Fruit fly (Drosophila melanogaster) whole organism, prepupa: ENCODE results near the gene CG14294.
A peak's percentile ranks its signal among the peaks of the same experiment; 100 is the strongest.

Source experiments
- Blimp-1 ChIP-seq: fragments of 200-800 bp; sonication (Bioruptor generic); optimal IDR thresholded peaks from 3 replicates; lab custom pipeline; 2017; ENCODE audit warnings: missing biosample characterization, missing genetic modification characterization, mild to moderate bottlenecking, moderate library complexity, missing genetic modification reagents
- CG10631 ChIP-seq: fragments of 200-800 bp; sonication (Bioruptor generic); optimal IDR thresholded peaks from 2 replicates; lab custom pipeline; 2016; ENCODE audit warnings: missing biosample characterization, missing genetic modification characterization
- CG10669 ChIP-seq: fragments of 200-800 bp; sonication (Bioruptor generic); optimal IDR thresholded peaks from 3 replicates; lab custom pipeline; 2018; ENCODE audit warnings: missing biosample characterization, mild to moderate bottlenecking, missing genetic modification characterization, moderate library complexity
- CG11762 ChIP-seq: fragments of 200-800 bp; sonication (Bioruptor generic); optimal IDR thresholded peaks from 3 replicates; lab custom pipeline; 2016; ENCODE audit warnings: missing biosample characterization, missing genetic modification characterization; ENCODE audit not compliant: insufficient read depth
- CG11902 ChIP-seq: fragments of 200-800 bp; sonication (Bioruptor generic); optimal IDR thresholded peaks from 3 replicates; lab custom pipeline; 2016; ENCODE audit warnings: missing biosample characterization, missing genetic modification characterization
- CG15336 ChIP-seq: fragments of 200-800 bp; sonication (Bioruptor generic); IDR thresholded peaks from 2 replicates; pipeline ENCODE4 v1.3.6; 2022; ENCODE audit warnings: missing biosample characterization, missing genetic modification characterization
- CG16779 ChIP-seq: fragments of 200-800 bp; sonication (Bioruptor generic); optimal IDR thresholded peaks from 3 replicates; lab custom pipeline; 2017; ENCODE audit warnings: missing biosample characterization, mild to moderate bottlenecking, missing genetic modification characterization
- CG3032 ChIP-seq: fragments of 200-800 bp; optimal IDR thresholded peaks from 2 replicates; lab custom pipeline; 2019; ENCODE audit warnings: missing biosample characterization, mild to moderate bottlenecking, missing genetic modification characterization, moderate library complexity
- CG31627 ChIP-seq: fragments of 200-800 bp; sonication (Bioruptor generic); optimal IDR thresholded peaks from 3 replicates; lab custom pipeline; 2016; ENCODE audit warnings: missing biosample characterization, missing genetic modification characterization
- CG32006 ChIP-seq: fragments of 200-800 bp; sonication (Bioruptor generic); optimal IDR thresholded peaks from 3 replicates; lab custom pipeline; 2017; ENCODE audit warnings: missing biosample characterization, mild to moderate bottlenecking, missing genetic modification characterization
- CG34406 ChIP-seq: fragments of 200-800 bp; sonication (Bioruptor generic); optimal IDR thresholded peaks from 3 replicates; lab custom pipeline; 2016; ENCODE audit warnings: missing biosample characterization, missing genetic modification characterization
- CG3919 ChIP-seq: fragments of 200-800 bp; sonication (Bioruptor generic); optimal IDR thresholded peaks from 3 replicates; lab custom pipeline; 2016; ENCODE audit warnings: missing biosample characterization, missing genetic modification characterization
- CG6276 ChIP-seq: fragments of 200-800 bp; sonication (Bioruptor generic); optimal IDR thresholded peaks from 2 replicates; lab custom pipeline; 2017; ENCODE audit warnings: missing biosample characterization, mild to moderate bottlenecking, missing genetic modification characterization
- CG6854 ChIP-seq: fragments of 200-800 bp; sonication (Bioruptor generic); optimal IDR thresholded peaks from 2 replicates; lab custom pipeline; 2017; ENCODE audit warnings: missing biosample characterization, mild to moderate bottlenecking, missing genetic modification characterization
- CG7368 ChIP-seq: fragments of 200-800 bp; sonication (Bioruptor generic); optimal IDR thresholded peaks from 3 replicates; lab custom pipeline; 2016; ENCODE audit warnings: missing biosample characterization, missing genetic modification characterization
- CG8119 ChIP-seq: fragments of 200-800 bp; sonication (Bioruptor generic); IDR thresholded peaks from 3 replicates; pipeline ENCODE4 v1.3.6; 2022; ENCODE audit warnings: missing biosample characterization, missing genetic modification characterization
- CG8319 ChIP-seq: fragments of 200-800 bp; sonication (Bioruptor generic); optimal IDR thresholded peaks from 3 replicates; lab custom pipeline; 2016; ENCODE audit warnings: missing biosample characterization, missing genetic modification characterization
- CG9139 ChIP-seq: fragments of 200-800 bp; sonication (Bioruptor generic); optimal IDR thresholded peaks from 3 replicates; lab custom pipeline; 2017; ENCODE audit warnings: missing biosample characterization, mild to moderate bottlenecking, missing genetic modification characterization
- Eip75B ChIP-seq: fragments of 200-800 bp; sonication (Bioruptor generic); optimal IDR thresholded peaks from 3 replicates; lab custom pipeline; 2016; ENCODE audit warnings: missing biosample characterization, missing genetic modification characterization
- Eip78C ChIP-seq: fragments of 200-800 bp; sonication (Bioruptor generic); peaks from one replicate; lab custom pipeline; 2016; ENCODE audit warnings: missing biosample characterization, missing genetic modification characterization
- Eip93F ChIP-seq: fragments of 200-800 bp; sonication (Bioruptor generic); optimal IDR thresholded peaks from 2 replicates; lab custom pipeline; 2016; ENCODE audit warnings: missing biosample characterization, mild to moderate bottlenecking, missing genetic modification characterization
- Ets21C ChIP-seq: fragments of 200-800 bp; sonication (Bioruptor generic); optimal IDR thresholded peaks from 3 replicates; lab custom pipeline; 2016; ENCODE audit warnings: missing biosample characterization, missing genetic modification characterization
- Gug ChIP-seq: fragments of 200-800 bp; sonication (Bioruptor generic); IDR thresholded peaks from 2 replicates; pipeline ENCODE4 v1.3.6; 2022; ENCODE audit warnings: missing biosample characterization, missing genetic modification characterization
- Hr38 ChIP-seq: sonication (Bioruptor generic); optimal IDR thresholded peaks from 2 replicates; lab custom pipeline; 2016; ENCODE audit warnings: missing biosample characterization, missing genetic modification characterization
- Hr39 ChIP-seq: fragments of 200-800 bp; sonication (Bioruptor generic); optimal IDR thresholded peaks from 2 replicates; lab custom pipeline; 2016; ENCODE audit warnings: missing biosample characterization, missing genetic modification characterization
- Hr4 ChIP-seq: fragments of 200-800 bp; sonication (Bioruptor generic); optimal IDR thresholded peaks from 3 replicates; lab custom pipeline; 2016; ENCODE audit warnings: missing biosample characterization, missing genetic modification characterization
- Lpt ChIP-seq: fragments of 200-800 bp; sonication (Bioruptor generic); optimal IDR thresholded peaks from 3 replicates; lab custom pipeline; 2016; ENCODE audit warnings: missing biosample characterization, missing genetic modification characterization
- OdsH ChIP-seq: fragments of 200-800 bp; sonication (Bioruptor generic); optimal IDR thresholded peaks from 3 replicates; lab custom pipeline; 2016; ENCODE audit warnings: missing biosample characterization, missing genetic modification characterization
- Smox ChIP-seq: fragments of 200-800 bp; sonication (Bioruptor generic); optimal IDR thresholded peaks from 3 replicates; lab custom pipeline; 2016; ENCODE audit warnings: missing biosample characterization, missing genetic modification characterization
- Sox102F ChIP-seq: fragments of 200-800 bp; sonication (Bioruptor generic); optimal IDR thresholded peaks from 2 replicates; lab custom pipeline; 2016; ENCODE audit warnings: missing biosample characterization, mild to moderate bottlenecking, missing genetic modification characterization
- Sox15 ChIP-seq: fragments of 200-800 bp; sonication (Bioruptor generic); optimal IDR thresholded peaks from 3 replicates; lab custom pipeline; 2016; ENCODE audit warnings: missing biosample characterization, missing genetic modification characterization
- acj6 ChIP-seq: fragments of 200-800 bp; sonication (Bioruptor generic); optimal IDR thresholded peaks from 3 replicates; lab custom pipeline; 2016; ENCODE audit warnings: missing biosample characterization, missing genetic modification characterization
- cyc ChIP-seq: fragments of 200-800 bp; sonication (Bioruptor generic); optimal IDR thresholded peaks from 3 replicates; lab custom pipeline; 2016; ENCODE audit warnings: missing biosample characterization, missing genetic modification characterization
- dac ChIP-seq: fragments of 200-800 bp; sonication (Bioruptor generic); optimal IDR thresholded peaks from 2 replicates; lab custom pipeline; 2017; ENCODE audit warnings: missing biosample characterization, mild to moderate bottlenecking, missing genetic modification characterization
- dsx ChIP-seq: fragments of 200-800 bp; optimal IDR thresholded peaks from 3 replicates; lab custom pipeline; 2019; ENCODE audit warnings: missing biosample characterization, mild to moderate bottlenecking, missing genetic modification characterization, moderate library complexity; ENCODE audit not compliant: poor library complexity, severe bottlenecking
- eg ChIP-seq: fragments of 200-800 bp; sonication (Bioruptor generic); IDR thresholded peaks from 3 replicates; pipeline ENCODE4 v1.3.6; 2022; ENCODE audit warnings: missing biosample characterization, missing genetic modification characterization
- fd59A ChIP-seq: fragments of 200-800 bp; sonication (Bioruptor generic); optimal IDR thresholded peaks from 2 replicates; lab custom pipeline; 2017; ENCODE audit warnings: missing biosample characterization, mild to moderate bottlenecking, missing genetic modification characterization, missing genetic modification reagents
- fd85E ChIP-seq: fragments of 200-800 bp; sonication (Bioruptor generic); optimal IDR thresholded peaks from 3 replicates; lab custom pipeline; 2016; ENCODE audit warnings: missing biosample characterization, missing genetic modification characterization
- fkh ChIP-seq: fragments of 200-800 bp; sonication (Bioruptor generic); optimal IDR thresholded peaks from 3 replicates; lab custom pipeline; 2017; ENCODE audit warnings: missing biosample characterization, mild to moderate bottlenecking, missing genetic modification characterization, moderate library complexity
- lz ChIP-seq: fragments of 200-800 bp; sonication (Bioruptor generic); optimal IDR thresholded peaks from 3 replicates; lab custom pipeline; 2016; ENCODE audit warnings: missing biosample characterization, missing genetic modification characterization
- net ChIP-seq: fragments of 200-800 bp; sonication (Bioruptor generic); optimal IDR thresholded peaks from 3 replicates; lab custom pipeline; 2016; ENCODE audit warnings: missing biosample characterization, missing genetic modification characterization
- pdm3 ChIP-seq: fragments of 200-800 bp; sonication (Bioruptor generic); optimal IDR thresholded peaks from 3 replicates; lab custom pipeline; 2016; ENCODE audit warnings: missing biosample characterization, missing genetic modification characterization
- salr ChIP-seq, 2 experiments: fragments of 200-800 bp; sonication (Bioruptor generic); optimal IDR thresholded peaks; 3 replicates each; lab custom pipeline; 2016 to 2018; ENCODE audit warnings: missing biosample characterization in 2 of 2, missing genetic modification characterization in 2 of 2, mild to moderate bottlenecking in 1 of 2
- spab ChIP-seq: fragments of 200-800 bp; sonication (Bioruptor generic); optimal IDR thresholded peaks from 2 replicates; lab custom pipeline; 2017; ENCODE audit warnings: missing biosample characterization, mild to moderate bottlenecking, missing genetic modification characterization, missing genetic modification reagents
- svp ChIP-seq: fragments of 200-800 bp; sonication (Bioruptor generic); peaks from one replicate; lab custom pipeline; 2016; ENCODE audit warnings: missing biosample characterization, missing genetic modification characterization
- topi ChIP-seq: fragments of 200-800 bp; sonication (Bioruptor generic); optimal IDR thresholded peaks from 3 replicates; lab custom pipeline; 2016; ENCODE audit warnings: missing biosample characterization, missing genetic modification characterization
- vri ChIP-seq: fragments of 200-800 bp; sonication (Bioruptor generic); optimal IDR thresholded peaks from 3 replicates; lab custom pipeline; 2016; ENCODE audit warnings: missing biosample characterization, mild to moderate bottlenecking, missing genetic modification characterization

CG14294 gene

DNA sequence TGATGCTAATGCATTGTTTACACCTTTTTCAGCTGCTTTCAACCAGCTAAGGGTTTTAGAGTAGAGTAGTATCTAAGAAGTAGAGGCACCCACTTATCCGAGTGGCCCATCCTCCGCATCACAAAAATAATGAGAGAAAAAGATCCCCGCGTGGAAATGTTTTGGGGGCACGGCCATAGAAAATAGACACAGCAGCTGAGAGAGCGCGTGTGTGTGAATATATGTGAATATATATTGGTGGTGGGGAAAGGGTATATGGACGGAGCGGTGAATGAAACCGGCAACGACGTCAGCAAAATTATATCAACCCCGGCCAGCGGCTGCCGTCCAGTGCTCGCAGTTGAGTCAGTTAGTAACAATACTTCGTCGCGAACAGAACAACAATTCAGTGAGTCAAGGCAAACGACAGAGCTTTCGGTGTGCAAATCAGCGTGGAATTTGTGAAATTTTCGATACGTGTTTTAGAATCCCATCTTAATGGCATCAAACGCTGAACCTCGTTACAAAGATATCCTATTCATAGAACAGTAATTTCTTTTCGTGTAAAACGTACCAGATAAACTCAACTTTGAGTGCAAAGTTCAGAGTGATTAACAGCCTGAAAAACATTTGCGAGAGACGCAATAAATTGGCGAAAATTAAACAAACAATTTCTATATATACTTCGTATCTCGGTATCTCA lies 12.7 kb upstream of the CG14294 start, which contains the start of gene Xrp1 (continued):
- peak; percentile 43 for TF ChIP-seq CG3919
- peak; percentile 65 for TF ChIP-seq CG32006 (GFP tag; lab: Kevin White, UChicago)
- 0 out of 2 replicates have a peak, but pooled peaks have one; percentile 17 for TF ChIP-seq Gug (GFP tag; lab: Robert Waterston, UW)
- peak; percentile 18 for TF ChIP-seq cyc (GFP tag; lab: Kevin White, UChicago)
- TF ChIP-seq Smox (GFP tag; lab: Kevin White, UChicago) = no peak
- no peak for TF ChIP-seq acj6
- no peak for TF ChIP-seq Hr38 (GFP tag; lab: Kevin White, UChicago)

DNA sequence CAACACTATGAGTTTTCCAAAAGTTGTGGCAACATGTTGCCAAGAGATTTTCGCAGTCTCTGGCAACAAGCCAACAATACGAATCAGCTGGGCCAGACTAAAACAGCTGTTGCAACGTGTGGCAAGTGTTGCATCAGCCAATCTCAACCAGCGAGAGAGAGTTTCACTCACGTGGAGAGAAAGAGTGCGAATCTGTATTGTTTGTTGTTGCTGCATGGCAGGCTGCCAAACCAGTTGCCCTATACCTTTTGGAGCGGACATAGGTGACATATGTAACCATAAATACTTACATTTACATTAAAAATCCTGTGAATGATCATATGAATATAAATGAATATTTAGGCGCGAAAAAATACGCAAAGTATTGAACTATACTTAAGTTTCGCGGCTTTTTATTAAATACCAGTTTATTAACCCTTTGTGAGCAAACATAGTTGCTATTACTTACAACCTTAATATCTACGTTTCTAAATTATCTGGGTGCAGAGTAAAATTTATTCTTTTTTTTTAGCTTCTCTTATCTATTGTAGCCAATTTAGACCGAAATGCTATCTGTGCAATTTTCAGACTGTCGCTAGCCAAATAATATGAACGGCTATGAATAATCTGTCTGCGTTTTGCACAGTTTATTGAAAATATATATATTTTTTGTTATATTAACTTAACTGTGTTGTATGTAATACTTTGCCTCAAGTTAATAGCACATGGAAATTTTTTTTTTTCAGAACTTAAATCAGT lies 12.0 kb upstream of the CG14294 start:
- TF ChIP-seq Sox15 (GFP tag; lab: Kevin White, UChicago) (peak; percentile 3), Eip93F (GFP tag; lab: Kevin White, UChicago) (no peak), Eip78C (GFP tag; lab: Kevin White, UChicago) (peak; percentile 76), CG8119 (GFP tag; lab: Robert Waterston, UW) (peak; percentile 52), CG34406 (peak; percentile 42), CG15336 (GFP tag; lab: Robert Waterston, UW) (peak; percentile 37; the same call in 1 of the 2 replicates), CG6854 (GFP tag; lab: Kevin White, UChicago) (no peak), CG31627 (GFP tag; lab: Kevin White, UChicago) (peak; percentile 45), eg (GFP tag; lab: Robert Waterston, UW) (peak; percentile 73), fkh (GFP tag; lab: Kevin White, UChicago) (no peak), CG7368 (GFP tag; lab: Kevin White, UChicago) (peak; percentile 21), Eip75B (GFP tag; lab: Kevin White, UChicago) (peak; percentile 57), CG8319 (GFP tag; lab: Kevin White, UChicago) (no peak), net (GFP tag; lab: Kevin White, UChicago) (peak; percentile 50), Lpt (peak; percentile 5), salr (GFP tag; optimal IDR thresholded peaks at IDR 0.05; lab: Kevin White, UChicago) (peak; percentile 21 to 90), CG11902 (GFP tag; lab: Kevin White, UChicago) (no peak), cyc (GFP tag; lab: Kevin White, UChicago) (peak; percentile 46), Hr39 (GFP tag; lab: Kevin White, UChicago) (peak; percentile 68), pdm3 (GFP tag; lab: Kevin White, UChicago) (peak; percentile 60), CG9139 (GFP tag; lab: Kevin White, UChicago) (no peak), CG11762 (GFP tag; lab: Kevin White, UChicago) (peak; percentile 36), CG10631 (peak; percentile 54), fd59A (peak; percentile 47), dac (GFP tag; lab: Kevin White, UChicago) (no peak), Gug (GFP tag; lab: Robert Waterston, UW) (0 out of 2 replicates have a peak, but pooled peaks have one; percentile 9), acj6 (peak; percentile 55), Hr4 (GFP tag; lab: Kevin White, UChicago) (peak; percentile 50), dsx (GFP tag; lab: Kevin White, UChicago) (peak; percentile 41), CG10669 (GFP tag; lab: Kevin White, UChicago) (peak; percentile 56), CG3032 (tag; lab: Kevin White, UChicago) (peak; percentile 61), Sox102F (peak; percentile 71), spab (no peak), CG16779 (tag; lab: Kevin White, UChicago) (no peak), Ets21C (GFP tag; lab: Kevin White, UChicago) (peak; percentile 48), fd85E (GFP tag; lab: Kevin White, UChicago) (no peak), lz (peak; percentile 35), topi (GFP tag; lab: Kevin White, UChicago) (peak; percentile 48), Blimp-1 (peak; percentile 4), vri (GFP tag; lab: Kevin White, UChicago) (peak; percentile 54), CG6276 (GFP tag; lab: Kevin White, UChicago) (peak; percentile 61), OdsH (GFP tag; lab: Kevin White, UChicago) (peak; percentile 50), svp (GFP tag; lab: Kevin White, UChicago) (peak; percentile 81)
